Fruit fly (Drosophila melanogaster): Measurements from ENCODE around the gene CG10431.
A peak's percentile ranks its signal among the peaks of the same experiment; 100 is the strongest.

Gene CG10431

DNA sequence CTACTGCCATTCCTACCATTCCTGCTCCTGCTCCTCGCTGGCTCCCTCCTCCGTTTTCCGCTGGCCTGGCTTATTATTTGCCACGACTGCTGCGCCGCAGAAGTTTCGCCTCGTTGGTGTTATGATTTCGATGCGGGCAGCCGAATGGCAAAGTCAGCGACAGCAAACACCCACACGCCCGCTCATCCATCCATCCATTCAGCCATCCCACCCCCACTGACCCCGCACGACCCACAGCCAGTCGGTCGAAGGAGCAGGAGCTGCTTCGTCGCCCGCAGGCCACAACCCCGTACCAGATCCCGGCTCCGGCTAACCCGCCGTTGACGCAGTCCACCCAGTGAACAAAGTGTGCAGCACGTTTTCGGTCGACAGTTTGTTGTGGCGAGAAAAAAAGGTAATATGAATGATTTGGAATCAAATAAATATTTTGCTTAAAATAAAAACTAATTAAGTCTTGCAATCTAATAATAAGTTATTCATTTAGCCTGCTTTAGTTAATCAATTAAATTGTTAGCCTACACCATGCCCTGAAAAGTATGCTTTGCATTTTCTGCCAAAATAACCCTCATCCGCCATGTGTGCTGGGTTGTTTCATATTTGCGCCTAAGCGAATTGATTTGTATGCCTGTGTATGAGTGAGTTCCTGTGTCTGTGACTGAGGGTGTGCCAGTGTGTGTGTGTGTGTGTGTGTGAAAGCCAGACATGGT is 52.1 kb downstream of the CG10431 start:
- TF ChIP-seq Blimp-1 (GFP tag; optimal IDR thresholded peaks at IDR 0.05): no peak
- TF ChIP-seq Lpt (GFP tag; optimal IDR thresholded peaks at IDR 0.05): no peak
- TF ChIP-seq CG31627 (GFP tag; optimal IDR thresholded peaks at IDR 0.05): peak; percentile 33
- TF ChIP-seq CG6854 (GFP tag; optimal IDR thresholded peaks at IDR 0.05): no peak
- TF ChIP-seq Smox (GFP tag; optimal IDR thresholded peaks at IDR 0.05): peak; percentile 44
- TF ChIP-seq CG9139 (GFP tag; optimal IDR thresholded peaks at IDR 0.05): peak; percentile 54
- peak; percentile 30 for TF ChIP-seq CG3919 (GFP tag; optimal IDR thresholded peaks at IDR 0.05)
- peak; percentile 55 for TF ChIP-seq CG32006 (GFP tag; optimal IDR thresholded peaks at IDR 0.05)
- no peak for TF ChIP-seq Eip93F (GFP tag; optimal IDR thresholded peaks at IDR 0.05)
- peak; percentile 66 for TF ChIP-seq fd59A (GFP tag; optimal IDR thresholded peaks at IDR 0.05)
- peak; percentile 16 for TF ChIP-seq Hr39 (GFP tag; optimal IDR thresholded peaks at IDR 0.05)
- TF ChIP-seq CG6163 (GFP tag; IDR thresholded peaks at IDR 0.05): peak; percentile 27; the same call in 1 of the 3 replicates
- no peak for TF ChIP-seq Hr38 (GFP tag; optimal IDR thresholded peaks at IDR 0.05)
- peak; percentile 6 for TF ChIP-seq CG11762 (GFP tag; optimal IDR thresholded peaks at IDR 0.05; ENCODE audit: insufficient read depth)
- peak; percentile 73 for TF ChIP-seq Ets96B (tag; optimal IDR thresholded peaks at IDR 0.05)
- TF ChIP-seq fkh (GFP tag; optimal IDR thresholded peaks at IDR 0.05): no peak
- TF ChIP-seq spab (GFP tag; optimal IDR thresholded peaks at IDR 0.05): peak; percentile 64
- TF ChIP-seq cyc (GFP tag; optimal IDR thresholded peaks at IDR 0.05): peak; percentile 9
- peak; percentile 86 for TF ChIP-seq Eip78C (GFP tag)
- peak; percentile 57 for TF ChIP-seq Sox14 (GFP tag; optimal IDR thresholded peaks at IDR 0.05)
- TF ChIP-seq ss (GFP tag; optimal IDR thresholded peaks at IDR 0.05): peak; percentile 20 to 74
- no peak for TF ChIP-seq CG8319 (GFP tag; optimal IDR thresholded peaks at IDR 0.05)
- no peak for TF ChIP-seq Gug (GFP tag; IDR thresholded peaks at IDR 0.05)
- TF ChIP-seq CG34406 (GFP tag; optimal IDR thresholded peaks at IDR 0.05): peak; percentile 47
- peak; percentile 29 for TF ChIP-seq Ets21C (GFP tag; optimal IDR thresholded peaks at IDR 0.05)
- no peak for TF ChIP-seq vri (GFP tag; optimal IDR thresholded peaks at IDR 0.05)
- TF ChIP-seq CG15336 (GFP tag; IDR thresholded peaks at IDR 0.05): no peak
- TF ChIP-seq CG6792 (GFP tag; optimal IDR thresholded peaks at IDR 0.05): peak; percentile 41
- TF ChIP-seq achi (GFP tag; optimal IDR thresholded peaks at IDR 0.05): peak; percentile 27
- TF ChIP-seq CG16779 (tag; optimal IDR thresholded peaks at IDR 0.05): peak; percentile 13
- TF ChIP-seq CG11902 (GFP tag; optimal IDR thresholded peaks at IDR 0.05): peak; percentile 5
- peak; percentile 25 for TF ChIP-seq topi (GFP tag; optimal IDR thresholded peaks at IDR 0.05)
- TF ChIP-seq acj6 (GFP tag; optimal IDR thresholded peaks at IDR 0.05): peak; percentile 34
- TF ChIP-seq CG10631 (GFP tag; optimal IDR thresholded peaks at IDR 0.05): peak; percentile 44
- TF ChIP-seq CG8632 (GFP tag; optimal IDR thresholded peaks at IDR 0.05): peak; percentile 43
- TF ChIP-seq Sox102F (GFP tag; optimal IDR thresholded peaks at IDR 0.05): peak; percentile 21
- peak; percentile 70 for TF ChIP-seq CG3032 (tag; optimal IDR thresholded peaks at IDR 0.05)
- 0 out of 3 replicates have a peak, but pooled peaks have one; percentile 21 for TF ChIP-seq eg (GFP tag; IDR thresholded peaks at IDR 0.05)
- TF ChIP-seq Eip75B (GFP tag; optimal IDR thresholded peaks at IDR 0.05): peak; percentile 42
- peak; percentile 76 for TF ChIP-seq CG10669 (GFP tag; optimal IDR thresholded peaks at IDR 0.05)
- peak; percentile 35 for TF ChIP-seq OdsH (GFP tag; optimal IDR thresholded peaks at IDR 0.05)
- peak; percentile 71 for TF ChIP-seq dsx (GFP tag; optimal IDR thresholded peaks at IDR 0.05; ENCODE audit: poor library complexity, severe bottlenecking)
- TF ChIP-seq lz (GFP tag; optimal IDR thresholded peaks at IDR 0.05): peak; percentile 29
- peak; percentile 41; the same call in 1 of the 3 replicates for TF ChIP-seq CG8119 (GFP tag; IDR thresholded peaks at IDR 0.05)
- no peak for TF ChIP-seq fd85E (GFP tag; optimal IDR thresholded peaks at IDR 0.05)
- peak; percentile 48 for TF ChIP-seq esn (GFP tag; optimal IDR thresholded peaks at IDR 0.05)
- TF ChIP-seq Hr4 (GFP tag; optimal IDR thresholded peaks at IDR 0.05): peak; percentile 21
- peak; percentile 71 for TF ChIP-seq CG6808 (GFP tag; optimal IDR thresholded peaks at IDR 0.05)
- TF ChIP-seq CG11294 (GFP tag; IDR thresholded peaks at IDR 0.05): no peak
- TF ChIP-seq CG6276 (GFP tag; optimal IDR thresholded peaks at IDR 0.05): peak; percentile 24

Measured in whole organism, prepupa.